Fruit fly (Drosophila melanogaster): ENCODE measurements around the gene Ndfip.

Gene Ndfip

dm6 chr3L:17658423-17659267, 4.6 kb upstream of the Ndfip start (continued):
- TF ChIP-seq Hr38 (GFP tag; optimal IDR thresholded peaks at IDR 0.05) (peak; percentile 28), CG7368 (GFP tag; optimal IDR thresholded peaks at IDR 0.05) (no peak), CG1621 (tag; optimal IDR thresholded peaks at IDR 0.05) (no peak), Eip93F (GFP tag; optimal IDR thresholded peaks at IDR 0.05) (no peak), CG4318 (GFP tag; optimal IDR thresholded peaks at IDR 0.05) (peak; percentile 47), Smox (GFP tag; optimal IDR thresholded peaks at IDR 0.05) (peak; percentile 51), net (GFP tag; optimal IDR thresholded peaks at IDR 0.05) (peak; percentile 52), CG11762 (GFP tag; optimal IDR thresholded peaks at IDR 0.05; ENCODE audit: insufficient read depth) (peak; percentile 41), CG16779 (tag; optimal IDR thresholded peaks at IDR 0.05) (no peak), esn (GFP tag; optimal IDR thresholded peaks at IDR 0.05) (peak; percentile 59)

dm6 chr3L:17657728-17658379, 3.8 kb upstream of the Ndfip start:
- no peak for TF ChIP-seq Eip93F (GFP tag; optimal IDR thresholded peaks at IDR 0.05)
- TF ChIP-seq CG4318 (GFP tag; optimal IDR thresholded peaks at IDR 0.05): peak; percentile 71
- TF ChIP-seq Hr38 (GFP tag; optimal IDR thresholded peaks at IDR 0.05): no peak
- peak; percentile 58 for TF ChIP-seq Sox15 (GFP tag; optimal IDR thresholded peaks at IDR 0.05)
- peak; percentile 69 for TF ChIP-seq esn (GFP tag; optimal IDR thresholded peaks at IDR 0.05)
- TF ChIP-seq CG6854 (GFP tag; optimal IDR thresholded peaks at IDR 0.05): peak; percentile 35
- peak; percentile 81 for TF ChIP-seq CG3032 (tag; optimal IDR thresholded peaks at IDR 0.05)
- TF ChIP-seq CG34406 (GFP tag; optimal IDR thresholded peaks at IDR 0.05): peak; percentile 77
- peak; percentile 72 for TF ChIP-seq Lpt (GFP tag; optimal IDR thresholded peaks at IDR 0.05)
- TF ChIP-seq CG11294 (GFP tag; IDR thresholded peaks at IDR 0.05): peak; percentile 66; the same call in 1 of the 2 replicates
- peak; percentile 68 for TF ChIP-seq CG10631 (GFP tag; optimal IDR thresholded peaks at IDR 0.05)
- peak; percentile 88 for TF ChIP-seq pdm3 (GFP tag; optimal IDR thresholded peaks at IDR 0.05)
- TF ChIP-seq CG6276 (GFP tag; optimal IDR thresholded peaks at IDR 0.05): peak; percentile 89
- peak; percentile 81 for TF ChIP-seq eg (GFP tag; IDR thresholded peaks at IDR 0.05)
- peak; percentile 83 for TF ChIP-seq CG8632 (GFP tag; optimal IDR thresholded peaks at IDR 0.05)
- TF ChIP-seq net (GFP tag; optimal IDR thresholded peaks at IDR 0.05): peak; percentile 88
- peak; percentile 80 for TF ChIP-seq CG6792 (GFP tag; optimal IDR thresholded peaks at IDR 0.05)
- peak; percentile 42 for TF ChIP-seq vri (GFP tag; optimal IDR thresholded peaks at IDR 0.05)
- TF ChIP-seq salr (GFP tag; optimal IDR thresholded peaks at IDR 0.05): peak; percentile 71 to 74
- peak; percentile 89 for TF ChIP-seq svp (GFP tag)
- peak; percentile 64 for TF ChIP-seq Smox (GFP tag; optimal IDR thresholded peaks at IDR 0.05)
- peak; percentile 73 for TF ChIP-seq CG16779 (tag; optimal IDR thresholded peaks at IDR 0.05)
- TF ChIP-seq spab (GFP tag; optimal IDR thresholded peaks at IDR 0.05): peak; percentile 80
- TF ChIP-seq Ets21C (GFP tag; optimal IDR thresholded peaks at IDR 0.05): peak; percentile 38
- TF ChIP-seq fd59A (GFP tag; optimal IDR thresholded peaks at IDR 0.05): peak; percentile 82
- TF ChIP-seq Sox14 (GFP tag; optimal IDR thresholded peaks at IDR 0.05): peak; percentile 86
- peak; percentile 83 for TF ChIP-seq CG10669 (GFP tag; optimal IDR thresholded peaks at IDR 0.05)
- peak; percentile 77; the same call in 2 of the 3 replicates for TF ChIP-seq CG6163 (GFP tag; IDR thresholded peaks at IDR 0.05)
- TF ChIP-seq topi (GFP tag; optimal IDR thresholded peaks at IDR 0.05): peak; percentile 75
- peak; percentile 84 for TF ChIP-seq OdsH (GFP tag; optimal IDR thresholded peaks at IDR 0.05)
- peak; percentile 86 for TF ChIP-seq Ets96B (tag; optimal IDR thresholded peaks at IDR 0.05)
- no peak for TF ChIP-seq fkh (GFP tag; optimal IDR thresholded peaks at IDR 0.05)
- TF ChIP-seq fd85E (GFP tag; optimal IDR thresholded peaks at IDR 0.05): no peak
- peak; percentile 84 for TF ChIP-seq CG1621 (tag; optimal IDR thresholded peaks at IDR 0.05)
- TF ChIP-seq CG32006 (GFP tag; optimal IDR thresholded peaks at IDR 0.05): peak; percentile 88
- peak; percentile 72 for TF ChIP-seq CG7368 (GFP tag; optimal IDR thresholded peaks at IDR 0.05)
- peak; percentile 70 to 82 for TF ChIP-seq ss (GFP tag; optimal IDR thresholded peaks at IDR 0.05)
- peak; percentile 72 for TF ChIP-seq cyc (GFP tag; optimal IDR thresholded peaks at IDR 0.05)
- peak; percentile 66 for TF ChIP-seq CG11762 (GFP tag; optimal IDR thresholded peaks at IDR 0.05; ENCODE audit: insufficient read depth)
- TF ChIP-seq CG8119 (GFP tag; IDR thresholded peaks at IDR 0.05): peak; percentile 87
- peak; percentile 10 for TF ChIP-seq Blimp-1 (GFP tag; optimal IDR thresholded peaks at IDR 0.05)
- TF ChIP-seq lz (GFP tag; optimal IDR thresholded peaks at IDR 0.05): peak; percentile 73
- TF ChIP-seq dac (GFP tag; optimal IDR thresholded peaks at IDR 0.05): peak; percentile 57
- TF ChIP-seq CG3919 (GFP tag; optimal IDR thresholded peaks at IDR 0.05): peak; percentile 80
